Worm (Caenorhabditis elegans): ENCODE data around the gene athp-1.

Gene athp-1

ce11 chrIII:10881462-10881861 lies at the start of gene athp-1:
Gene athp-1 (plus strand): TSS chrIII:10881766.
- no peak for TF ChIP-seq unc-62 (GFP tag; optimal IDR thresholded peaks at IDR 0.05)

- no peak for TF ChIP-seq unc-62 (GFP tag; optimal IDR thresholded peaks at IDR 0.05)
Observed at ce11 chrIII:10832636-10833035, 48.9 kb upstream of the athp-1 start, which contains the start of gene sbsp-1. Gene sbsp-1 (plus strand): TSS chrIII:10832936.

ce11 chrIII:10844873-10845272 lies 36.7 kb upstream of the athp-1 start, which contains the start of gene pde-12:
Gene pde-12 (minus strand): TSS chrIII:10845020.
- no peak for TF ChIP-seq unc-62 (GFP tag; optimal IDR thresholded peaks at IDR 0.05)

- no peak for TF ChIP-seq unc-62 (GFP tag; optimal IDR thresholded peaks at IDR 0.05)
Observed at ce11 chrIII:10848858-10849257, 32.7 kb upstream of the athp-1 start, which contains the start of the genes fbxb-85 and hex-3. Gene fbxb-85 (minus strand): TSS chrIII:10848963. Gene hex-3 (plus strand): TSS chrIII:10849222.

- no peak for TF ChIP-seq unc-62 (GFP tag; optimal IDR thresholded peaks at IDR 0.05)
Observed at ce11 chrIII:10855398-10855880, 26.1 kb upstream of the athp-1 start, which contains the start of gene Y39A1C.1. Gene Y39A1C.1 (plus strand): TSS chrIII:10855448.

- no peak for TF ChIP-seq unc-62 (GFP tag; optimal IDR thresholded peaks at IDR 0.05)
Observed at ce11 chrIII:10856830-10857229, 24.7 kb upstream of the athp-1 start.

ce11 chrIII:10857984-10858383 lies 23.6 kb upstream of the athp-1 start, which contains the start of gene oxi-1:
Gene oxi-1 (plus strand): TSS chrIII:10858284.
- TF ChIP-seq unc-62 (GFP tag; optimal IDR thresholded peaks at IDR 0.05) = no peak

ce11 chrIII:10861375-10861774 lies 20.2 kb upstream of the athp-1 start:
- TF ChIP-seq unc-62 (GFP tag; optimal IDR thresholded peaks at IDR 0.05) = no peak

- TF ChIP-seq unc-62 (GFP tag; optimal IDR thresholded peaks at IDR 0.05) = no peak
Observed at ce11 chrIII:10867086-10867485, 14.5 kb upstream of the athp-1 start.

ce11 chrIII:10868653-10869392 lies 12.7 kb upstream of the athp-1 start, which contains the start of the genes cey-4 and vps-50:
Gene cey-4 (minus strand): TSS chrIII:10868703.
Gene vps-50 (plus strand): TSS chrIII:10869193.
- no peak for TF ChIP-seq unc-62 (GFP tag; optimal IDR thresholded peaks at IDR 0.05)

ce11 chrIII:10869595-10869994 lies 12.0 kb upstream of the athp-1 start:
- no peak for TF ChIP-seq unc-62 (GFP tag; optimal IDR thresholded peaks at IDR 0.05)

- TF ChIP-seq unc-62 (GFP tag; optimal IDR thresholded peaks at IDR 0.05) = no peak
Observed at ce11 chrIII:10870161-10870560, 11.4 kb upstream of the athp-1 start.

ce11 chrIII:10870814-10871213 lies 10.8 kb upstream of the athp-1 start:
- TF ChIP-seq unc-62 (GFP tag; optimal IDR thresholded peaks at IDR 0.05) = no peak

ce11 chrIII:10875132-10875531 lies 6.4 kb upstream of the athp-1 start, which contains the start of gene C44B9.2:
Gene C44B9.2 (plus strand): TSS chrIII:10875432.
- TF ChIP-seq unc-62 (GFP tag; optimal IDR thresholded peaks at IDR 0.05) = no peak

ce11 chrIII:10877542-10877941 lies 4.0 kb upstream of the athp-1 start:
- TF ChIP-seq unc-62 (GFP tag; optimal IDR thresholded peaks at IDR 0.05) = no peak

ce11 chrIII:10880083-10880482 lies 1.5 kb upstream of the athp-1 start, which contains the start of gene C44B9.3:
Gene C44B9.3 (minus strand): TSS chrIII:10880183.
- TF ChIP-seq unc-62 (GFP tag; optimal IDR thresholded peaks at IDR 0.05) = no peak

ce11 chrIII:10881996-10882395 lies 430 bp downstream of the athp-1 start:
- TF ChIP-seq unc-62 (GFP tag; optimal IDR thresholded peaks at IDR 0.05) = no peak
